Fruit fly (Drosophila melanogaster): Measurements from ENCODE around the gene CG42300.

Gene CG42300

DNA sequence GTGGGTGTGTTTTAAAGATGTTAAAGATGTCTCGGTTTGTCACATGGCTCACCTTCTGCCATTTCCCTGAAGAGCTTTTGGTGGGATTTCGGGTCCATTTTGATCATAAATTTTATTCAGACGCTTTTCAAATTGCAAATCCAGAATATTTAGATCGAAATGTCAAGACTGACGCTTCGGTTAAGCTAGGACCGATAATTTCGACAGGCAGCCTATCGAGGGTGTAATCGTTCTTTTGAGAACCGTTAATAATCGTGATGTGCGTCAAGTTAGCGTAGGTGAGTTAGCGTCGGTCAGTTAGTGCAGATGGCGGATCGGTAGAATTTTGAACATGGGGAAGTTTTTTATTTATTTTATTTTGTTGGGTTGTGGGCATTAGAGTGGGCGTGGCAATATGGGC lies 19.7 kb upstream of the CG42300 start, which contains the start of gene CG42299 (continued):
- no peak for TF ChIP-seq ro (GFP tag; IDR thresholded peaks at IDR 0.05)
- peak; percentile 67 for TF ChIP-seq bbx (GFP tag; IDR thresholded peaks at IDR 0.05; ENCODE audit: partially characterized antibody)
- no peak for TF ChIP-seq chif (GFP tag; optimal IDR thresholded peaks at IDR 0.05)
- peak; percentile 31; the same call in 1 of the 2 replicates for TF ChIP-seq inv (GFP tag; IDR thresholded peaks at IDR 0.05; ENCODE audit: partially characterized antibody)
- no peak for TF ChIP-seq CG17829 (tag; optimal IDR thresholded peaks at IDR 0.05)
- TF ChIP-seq CG2116 (GFP tag; optimal IDR thresholded peaks at IDR 0.05), result no peak
- TF ChIP-seq CG5245 (GFP tag; optimal IDR thresholded peaks at IDR 0.05), result no peak
- no peak for TF ChIP-seq tio (GFP tag; optimal IDR thresholded peaks at IDR 0.05)
- no peak for TF ChIP-seq Gsc (GFP tag; IDR thresholded peaks at IDR 0.05)
- no peak for TF ChIP-seq pfk (GFP tag; optimal IDR thresholded peaks at IDR 0.05)
- no peak for TF ChIP-seq wdn (GFP tag; IDR thresholded peaks at IDR 0.05)
- TF ChIP-seq Dll (GFP tag; IDR thresholded peaks at IDR 0.05; ENCODE audit: partially characterized antibody), result peak; percentile 53; the same call in 1 of the 4 replicates
- TF ChIP-seq CG6791 (GFP tag; IDR thresholded peaks at IDR 0.05; ENCODE audit: partially characterized antibody), result peak; percentile 83
- no peak for TF ChIP-seq CG16815 (GFP tag; optimal IDR thresholded peaks at IDR 0.05)
- TF ChIP-seq ato (GFP tag; IDR thresholded peaks at IDR 0.05; ENCODE audit: partially characterized antibody), result peak; percentile 57; the same call in 1 of the 2 replicates
- TF ChIP-seq Six4 (GFP tag; optimal IDR thresholded peaks at IDR 0.05), result no peak
- peak; percentile 13 for TF ChIP-seq Sry-δ (GFP tag; optimal IDR thresholded peaks at IDR 0.05)
- TF ChIP-seq Bgb (GFP tag; IDR thresholded peaks at IDR 0.05; ENCODE audit: partially characterized antibody), result peak; percentile 59; the same call in 1 of the 2 replicates
- no peak for TF ChIP-seq CG3407 (GFP tag; optimal IDR thresholded peaks at IDR 0.05)
- no peak for TF ChIP-seq sd (tag; optimal IDR thresholded peaks at IDR 0.05)
- TF ChIP-seq hb (GFP tag; IDR thresholded peaks at IDR 0.05; ENCODE audit: partially characterized antibody), result peak; percentile 66; the same call in 2 of the 3 replicates
- TF ChIP-seq az2 (GFP tag; optimal IDR thresholded peaks at IDR 0.05), result no peak
- no peak for TF ChIP-seq fru (optimal IDR thresholded peaks at IDR 0.05)
- no peak for TF ChIP-seq CG4854 (GFP tag; optimal IDR thresholded peaks at IDR 0.05)
- no peak for TF ChIP-seq slou (GFP tag; optimal IDR thresholded peaks at IDR 0.05)
- no peak for TF ChIP-seq Lhr (GFP tag; optimal IDR thresholded peaks at IDR 0.05)
- TF ChIP-seq Taf1 (GFP tag; IDR thresholded peaks at IDR 0.05), result no peak
- TF ChIP-seq zen2 (GFP tag; IDR thresholded peaks at IDR 0.05; ENCODE audit: partially characterized antibody), result 0 out of 3 replicates have a peak, but pooled peaks have one; percentile 7
- no peak for TF ChIP-seq CG3281 (GFP tag; optimal IDR thresholded peaks at IDR 0.05)
- no peak for TF ChIP-seq CG14710 (tag; optimal IDR thresholded peaks at IDR 0.05)
- no peak for TF ChIP-seq YL-1 (GFP tag; optimal IDR thresholded peaks at IDR 0.05)
- no peak for TF ChIP-seq MTF-1 (GFP tag; optimal IDR thresholded peaks at IDR 0.05; ENCODE audit: borderline replicate concordance)
- TF ChIP-seq CG30431 (GFP tag; optimal IDR thresholded peaks at IDR 0.05), result no peak
- no peak for TF ChIP-seq stwl (tag; optimal IDR thresholded peaks at IDR 0.05)
- TF ChIP-seq dpn (GFP tag; optimal IDR thresholded peaks at IDR 0.05), result no peak
- TF ChIP-seq CG12104 (GFP tag; optimal IDR thresholded peaks at IDR 0.05), result no peak
- TF ChIP-seq Atf6 (GFP tag; IDR thresholded peaks at IDR 0.05), result no peak
- no peak for TF ChIP-seq exex (tag; optimal IDR thresholded peaks at IDR 0.05)
- no peak for TF ChIP-seq z (GFP tag; IDR thresholded peaks at IDR 0.05)
- peak; percentile 77; the same call in 2 of the 3 replicates for TF ChIP-seq Opbp (GFP tag; IDR thresholded peaks at IDR 0.05; ENCODE audit: partially characterized antibody)
- TF ChIP-seq chinmo (GFP tag; IDR thresholded peaks at IDR 0.05; ENCODE audit: partially characterized antibody), result 0 out of 4 replicates have a peak, but pooled peaks have one; percentile 59
- TF ChIP-seq tll (GFP tag; optimal IDR thresholded peaks at IDR 0.05), result no peak
- TF ChIP-seq mld (GFP tag; IDR thresholded peaks at IDR 0.05; ENCODE audit: partially characterized antibody), result peak; percentile 65; the same call in 2 of the 3 replicates

Data from whole organism, embryonic.